Worm (Caenorhabditis elegans) whole organism, L4 larva: ENCODE data around the gene B0244.7.

Source experiments
- F10B5.3 ChIP-seq: sonication (generic microtip); optimal IDR thresholded peaks from 2 replicates; lab custom pipeline; 2016; ENCODE audit warnings: mild to moderate bottlenecking, missing genetic modification characterization, missing compliant biosample characterization
- F26F4.8 ChIP-seq: fragments of 200-800 bp; sonication (Bioruptor generic); conservative IDR thresholded peaks from 2 replicates; pipeline ENCODE4 v1.3.6; 2022; ENCODE audit warnings: missing genetic modification characterization, missing compliant biosample characterization
- F37D6.2 ChIP-seq: sonication (generic microtip); optimal IDR thresholded peaks from 2 replicates; lab custom pipeline; 2016; ENCODE audit warnings: mild to moderate bottlenecking, missing genetic modification characterization, missing compliant biosample characterization
- T26A8.4 ChIP-seq: fragments of 200-800 bp; sonication (Bioruptor generic); IDR thresholded peaks from 2 replicates; pipeline ENCODE4 v1.3.6; 2022; ENCODE audit warnings: missing genetic modification characterization, missing compliant biosample characterization
- Y48G9A.11 ChIP-seq: fragments of 200-800 bp; sonication (Bioruptor generic); IDR thresholded peaks from 2 replicates; pipeline ENCODE4 v1.3.6; 2022; ENCODE audit warnings: missing genetic modification reagents, missing genetic modification characterization, missing compliant biosample characterization
- Y5F2A.4 ChIP-seq: fragments of 200-800 bp; sonication (Bioruptor generic); optimal IDR thresholded peaks from 2 replicates; lab custom pipeline; 2018; ENCODE audit warnings: mild to moderate bottlenecking, missing genetic modification characterization, missing compliant biosample characterization
- Y75B8A.6 ChIP-seq: fragments of 200-800 bp; sonication (Bioruptor generic); IDR thresholded peaks from 2 replicates; pipeline ENCODE4 v1.3.6; 2022; ENCODE audit warnings: missing genetic modification reagents, missing genetic modification characterization, missing compliant biosample characterization
- ZK546.5 ChIP-seq, 2 experiments: sonication (generic microtip); optimal IDR thresholded peaks; 2 replicates each; lab custom pipeline; 2017; ENCODE audit warnings: missing biosample characterization in 2 of 2, missing genetic modification characterization in 2 of 2
- arid-1 ChIP-seq: fragments of 200-800 bp; sonication (Bioruptor generic); conservative IDR thresholded peaks from 2 replicates; pipeline ENCODE4 v1.3.6; 2022; ENCODE audit warnings: missing genetic modification reagents, missing genetic modification characterization, missing compliant biosample characterization
- attf-4 ChIP-seq: sonication (generic microtip); optimal IDR thresholded peaks from 3 replicates; lab custom pipeline; 2017; ENCODE audit warnings: missing biosample characterization, missing genetic modification characterization
- ceh-28 ChIP-seq: fragments of 150-350 bp; optimal IDR thresholded peaks from 2 replicates; lab custom pipeline; 2014; ENCODE audit warnings: missing biosample characterization, missing genetic modification reagents, missing genetic modification characterization
- ceh-44 ChIP-seq: fragments of 200-800 bp; sonication (Bioruptor generic); IDR thresholded peaks from 2 replicates; pipeline ENCODE4 v1.3.6; 2022; ENCODE audit warnings: missing genetic modification reagents, missing genetic modification characterization, missing compliant biosample characterization
- ces-1 ChIP-seq: fragments of 150-350 bp; sonication (generic microtip); optimal IDR thresholded peaks from 4 replicates; lab custom pipeline; 2014; ENCODE audit warnings: missing biosample characterization, missing genetic modification reagents, missing genetic modification characterization
- daf-8 ChIP-seq: fragments of 200-800 bp; sonication (Bioruptor generic); IDR thresholded peaks from 2 replicates; pipeline ENCODE4 v1.3.6; 2022; ENCODE audit warnings: missing genetic modification characterization, missing compliant biosample characterization
- dpl-1 ChIP-seq: fragments of 150-350 bp; optimal IDR thresholded peaks from 2 replicates; lab custom pipeline; 2014; ENCODE audit warnings: missing biosample characterization, missing genetic modification reagents, missing genetic modification characterization
- dve-1 ChIP-seq: sonication (generic microtip); optimal IDR thresholded peaks from 2 replicates; lab custom pipeline; 2017; ENCODE audit warnings: antibody characterized with exemption, mild to moderate bottlenecking, missing genetic modification characterization, missing compliant biosample characterization; ENCODE audit not compliant: insufficient read depth
- fos-1 ChIP-seq: fragments of 150-350 bp; optimal IDR thresholded peaks from 2 replicates; lab custom pipeline; 2014; ENCODE audit warnings: missing biosample characterization, missing genetic modification characterization
- gei-8 ChIP-seq: fragments of 200-800 bp; sonication (Bioruptor generic); optimal IDR thresholded peaks from 2 replicates; lab custom pipeline; 2018; ENCODE audit warnings: mild to moderate bottlenecking, missing genetic modification characterization, missing compliant biosample characterization
- hlh-30 ChIP-seq: sonication (generic microtip); optimal IDR thresholded peaks from 2 replicates; lab custom pipeline; 2017; ENCODE audit warnings: antibody characterized with exemption, mild to moderate bottlenecking, missing genetic modification characterization, missing compliant biosample characterization; ENCODE audit not compliant: insufficient read depth
- lim-7 ChIP-seq: fragments of 200-800 bp; sonication (Bioruptor generic); IDR thresholded peaks from 2 replicates; pipeline ENCODE4 v1.3.6; 2022; ENCODE audit warnings: missing genetic modification characterization, missing compliant biosample characterization
- lin-38 ChIP-seq: fragments of 200-800 bp; sonication (Bioruptor generic); IDR thresholded peaks from 2 replicates; pipeline ENCODE4 v1.3.6; 2022; ENCODE audit warnings: missing genetic modification reagents, missing genetic modification characterization, missing compliant biosample characterization
- lsy-2 ChIP-seq, 2 experiments: fragments of 150-350 bp in 1 of 2; sonication (generic microtip) in 1 of 2; optimal IDR thresholded peaks; 2 replicates each; lab custom pipeline; 2014 to 2017; ENCODE audit warnings: missing biosample characterization in 2 of 2, missing genetic modification characterization in 2 of 2
- madf-5 ChIP-seq, 2 experiments: fragments of 200-800 bp; sonication (Bioruptor generic); IDR thresholded peaks; 2 replicates each; pipeline ENCODE4 v1.3.6; 2022; ENCODE audit warnings: missing compliant biosample characterization in 2 of 2, missing genetic modification characterization in 2 of 2
- madf-9 ChIP-seq: fragments of 200-800 bp; sonication (Bioruptor generic); conservative IDR thresholded peaks from 2 replicates; pipeline ENCODE4 v1.3.6; 2022; ENCODE audit warnings: missing genetic modification reagents, missing genetic modification characterization, missing compliant biosample characterization
- mep-1 ChIP-seq: fragments of 150-350 bp; sonication (generic microtip); optimal IDR thresholded peaks from 3 replicates; lab custom pipeline; 2014; ENCODE audit warnings: missing biosample characterization, missing genetic modification characterization
- mes-2 ChIP-seq: sonication (generic microtip); optimal IDR thresholded peaks from 2 replicates; lab custom pipeline; 2016; ENCODE audit warnings: missing genotype, mild to moderate bottlenecking, missing genetic modification characterization, missing compliant biosample characterization; ENCODE audit not compliant: poor library complexity, severe bottlenecking
- mxl-2 ChIP-seq: fragments of 200-800 bp; sonication (Bioruptor generic); conservative IDR thresholded peaks from 2 replicates; pipeline ENCODE4 v1.3.6; 2022; ENCODE audit warnings: missing genetic modification reagents, missing genetic modification characterization, missing compliant biosample characterization
- nhr-102 ChIP-seq: sonication (generic microtip); optimal IDR thresholded peaks from 2 replicates; lab custom pipeline; 2016; ENCODE audit warnings: mild to moderate bottlenecking, missing genetic modification characterization, moderate library complexity, missing compliant biosample characterization
- nhr-11 ChIP-seq: fragments of 150-350 bp; optimal IDR thresholded peaks from 2 replicates; lab custom pipeline; 2014; ENCODE audit warnings: missing biosample characterization, missing genetic modification characterization
- nhr-237 ChIP-seq: sonication (generic microtip); optimal IDR thresholded peaks from 2 replicates; lab custom pipeline; 2017; ENCODE audit warnings: missing biosample characterization, missing genetic modification characterization
- nhr-25 ChIP-seq: sonication (generic microtip); optimal IDR thresholded peaks from 2 replicates; lab custom pipeline; 2017; ENCODE audit warnings: missing genetic modification characterization, mild to moderate bottlenecking, missing compliant biosample characterization, antibody characterized with exemption, moderate library complexity, borderline replicate concordance; ENCODE audit not compliant: insufficient read depth
- nhr-28 ChIP-seq: fragments of 150-350 bp; optimal IDR thresholded peaks from 2 replicates; lab custom pipeline; 2014; ENCODE audit warnings: missing biosample characterization, missing genetic modification characterization
- nhr-41 ChIP-seq: fragments of 200-800 bp; sonication (Bioruptor generic); IDR thresholded peaks from 2 replicates; pipeline ENCODE4 v1.3.6; 2022; ENCODE audit warnings: missing genetic modification reagents, missing genetic modification characterization, missing compliant biosample characterization
- nhr-42 ChIP-seq: fragments of 200-800 bp; sonication (Bioruptor generic); IDR thresholded peaks from 2 replicates; pipeline ENCODE4 v1.3.6; 2022; ENCODE audit warnings: missing genetic modification characterization, missing compliant biosample characterization
- nhr-6 ChIP-seq: fragments of 150-350 bp; optimal IDR thresholded peaks from 2 replicates; lab custom pipeline; 2014; ENCODE audit warnings: missing biosample characterization, missing genetic modification characterization
- nhr-76 ChIP-seq: fragments of 150-350 bp; optimal IDR thresholded peaks from 2 replicates; lab custom pipeline; 2014; ENCODE audit warnings: missing biosample characterization, missing genetic modification characterization
- nhr-77 ChIP-seq: fragments of 150-350 bp; optimal IDR thresholded peaks from 2 replicates; lab custom pipeline; 2014; ENCODE audit warnings: missing biosample characterization, missing genetic modification characterization
- pqm-1 ChIP-seq: sonication (generic microtip); optimal IDR thresholded peaks from 2 replicates; lab custom pipeline; 2017; ENCODE audit warnings: missing biosample characterization, missing genetic modification characterization
- rbr-2 ChIP-seq: sonication (generic microtip); optimal IDR thresholded peaks from 2 replicates; lab custom pipeline; 2016; ENCODE audit warnings: missing genotype, missing genetic modification characterization, missing compliant biosample characterization
- sdz-12 ChIP-seq: fragments of 200-800 bp; sonication (Bioruptor generic); optimal IDR thresholded peaks from 2 replicates; lab custom pipeline; 2018; ENCODE audit warnings: mild to moderate bottlenecking, missing genetic modification characterization, missing compliant biosample characterization
- set-16 ChIP-seq: fragments of 200-800 bp; sonication (Bioruptor generic); IDR thresholded peaks from 2 replicates; pipeline ENCODE4 v1.3.6; 2022; ENCODE audit warnings: missing genetic modification reagents, missing genetic modification characterization, missing compliant biosample characterization
- snpc-1.2 ChIP-seq: fragments of 200-800 bp; sonication (Bioruptor generic); IDR thresholded peaks from 2 replicates; pipeline ENCODE4 v1.3.6; 2022; ENCODE audit warnings: missing genetic modification reagents, missing genetic modification characterization, missing compliant biosample characterization
- unc-62 ChIP-seq, 3 experiments: fragments of 150-350 bp in 1 of 3; sonication (generic microtip); optimal IDR thresholded peaks in 2 of 3; peaks in 1 of 3; 1 replicate in 1 of 3; 2 replicates in 2 of 3; lab custom pipeline; 2014 to 2017; ENCODE audit warnings: missing biosample characterization in 3 of 3, missing genetic modification characterization in 3 of 3, missing genetic modification reagents in 3 of 3, missing genotype in 1 of 3
- vab-7 ChIP-seq: fragments of 200-800 bp; sonication (Bioruptor generic); IDR thresholded peaks from 2 replicates; pipeline ENCODE4 v1.3.6; 2022; ENCODE audit warnings: missing genetic modification reagents, missing genetic modification characterization, missing compliant biosample characterization
- zag-1 ChIP-seq: fragments of 150-350 bp; optimal IDR thresholded peaks from 2 replicates; lab custom pipeline; 2014; ENCODE audit warnings: missing biosample characterization, missing genetic modification characterization
- zip-11 ChIP-seq: fragments of 200-800 bp; sonication (Bioruptor generic); IDR thresholded peaks from 2 replicates; pipeline ENCODE4 v1.3.6; 2022; ENCODE audit warnings: missing genetic modification characterization, missing compliant biosample characterization
- zip-2 ChIP-seq: fragments of 150-350 bp; optimal IDR thresholded peaks from 2 replicates; lab custom pipeline; 2014; ENCODE audit warnings: missing biosample characterization, missing genetic modification characterization
- ztf-11 ChIP-seq: fragments of 150-350 bp; optimal IDR thresholded peaks from 2 replicates; lab custom pipeline; 2014; ENCODE audit warnings: missing biosample characterization, missing genetic modification characterization
- ztf-7 ChIP-seq: fragments of 150-350 bp; optimal IDR thresholded peaks from 2 replicates; lab custom pipeline; 2014; ENCODE audit warnings: missing biosample characterization, missing genetic modification characterization

B0244.7 gene

DNA sequence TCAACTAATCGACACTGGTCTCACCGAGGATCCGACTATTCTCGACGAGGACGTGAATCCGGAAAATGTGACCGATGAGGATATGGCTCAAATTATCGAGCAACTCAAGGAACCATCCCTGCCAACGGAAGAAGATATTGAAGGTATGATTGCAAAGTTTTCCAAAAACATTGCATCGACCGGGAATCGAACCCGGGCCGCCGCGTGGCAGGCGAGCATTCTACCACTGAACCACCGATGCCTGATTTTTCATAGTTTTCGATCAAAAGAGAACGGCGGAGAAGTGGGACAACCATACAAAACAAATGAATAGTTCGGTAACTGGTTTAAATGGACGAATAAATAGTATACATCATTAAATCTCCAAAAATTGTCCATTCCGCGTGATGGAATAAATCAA, 30.6 kb downstream of the B0244.7 start (continued):
- TF ChIP-seq nhr-25 (tag; lab: Kevin White, UChicago) = no peak
- TF ChIP-seq mes-2 (tag; lab: Kevin White, UChicago) = peak; percentile 17
- TF ChIP-seq T26A8.4 (GFP tag; lab: Robert Waterston, UW) = peak; percentile 63
- peak; percentile 78 for TF ChIP-seq lim-7
- TF ChIP-seq F26F4.8 = peak; percentile 53
- TF ChIP-seq ceh-44 (GFP tag; lab: Robert Waterston, UW) = no peak
- no peak for TF ChIP-seq ztf-7 (tag; lab: Kevin White, UChicago)
- peak; percentile 47 for TF ChIP-seq hlh-30 (tag; lab: Kevin White, UChicago)
- no peak for TF ChIP-seq gei-8
- no peak for TF ChIP-seq nhr-42
- TF ChIP-seq ceh-28 (tag; lab: Kevin White, UChicago) = no peak
- TF ChIP-seq unc-62 (GFP tag; optimal IDR thresholded peaks at IDR 0.05 in 1 of 2; lab: Kevin White, UChicago) = peak in 1 of 2 experiments; percentile 67
- no peak for TF ChIP-seq unc-62 (tag; optimal IDR thresholded peaks at IDR 0.05; lab: Kevin White, UChicago)
- TF ChIP-seq arid-1 (GFP tag; lab: Robert Waterston, UW) = peak; percentile 10; the same call in 1 of the 2 replicates
- TF ChIP-seq madf-5 (GFP tag; IDR thresholded peaks at IDR 0.05; lab: Robert Waterston, UW) = 0 out of 4 replicates have a peak, but pooled peaks of 1 of the 2 experiments have one; percentile 33
- TF ChIP-seq Y75B8A.6 (GFP tag; lab: Robert Waterston, UW) = peak; percentile 73; the same call in 1 of the 2 replicates
- peak; percentile 73; the same call in 1 of the 2 replicates for TF ChIP-seq Y48G9A.11 (GFP tag; lab: Robert Waterston, UW)
- peak; percentile 14 for TF ChIP-seq mep-1 (tag; lab: Kevin White, UChicago)
- no peak for TF ChIP-seq fos-1
- no peak for TF ChIP-seq dpl-1 (GFP tag; lab: Kevin White, UChicago)
- no peak for TF ChIP-seq zag-1 (tag; lab: Kevin White, UChicago)

DNA sequence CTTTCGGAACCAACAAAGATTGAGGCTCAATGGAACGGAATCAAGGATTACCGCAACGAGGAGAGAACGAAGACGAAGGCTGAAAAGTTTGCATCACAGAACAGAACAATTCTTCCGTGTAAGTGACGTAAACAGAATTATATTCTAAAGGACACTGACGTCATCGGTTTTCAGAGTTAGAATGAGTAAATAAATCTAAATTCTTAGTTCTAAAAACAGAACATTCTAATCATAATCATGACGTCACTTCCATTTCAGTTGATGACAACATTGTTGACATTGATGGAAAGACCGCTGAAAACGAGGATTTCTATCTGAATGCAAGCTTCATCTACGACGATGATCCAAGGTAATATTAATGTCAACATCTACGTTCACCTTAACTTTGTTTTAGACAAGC, 32.7 kb downstream of the B0244.7 start:
- TF ChIP-seq zip-2 (tag; lab: Kevin White, UChicago) (no peak), lsy-2 (tag; optimal IDR thresholded peaks at IDR 0.05; lab: Kevin White, UChicago) (no peak), mxl-2 (no peak), attf-4 (no peak), Y48G9A.11 (GFP tag; lab: Robert Waterston, UW) (no peak), F10B5.3 (tag; lab: Kevin White, UChicago) (no peak), madf-9 (GFP tag; lab: Robert Waterston, UW) (no peak), nhr-76 (tag; lab: Kevin White, UChicago) (no peak), dve-1 (tag; lab: Kevin White, UChicago) (no peak), fos-1 (no peak), rbr-2 (no peak), nhr-6 (tag; lab: Kevin White, UChicago) (no peak), nhr-102 (no peak), nhr-41 (GFP tag; lab: Robert Waterston, UW) (no peak), set-16 (GFP tag; lab: Robert Waterston, UW) (no peak), nhr-25 (tag; lab: Kevin White, UChicago) (no peak), ZK546.5 (tag; optimal IDR thresholded peaks at IDR 0.05; lab: Kevin White, UChicago) (no peak), ces-1 (GFP tag; lab: Kevin White, UChicago) (no peak)

DNA sequence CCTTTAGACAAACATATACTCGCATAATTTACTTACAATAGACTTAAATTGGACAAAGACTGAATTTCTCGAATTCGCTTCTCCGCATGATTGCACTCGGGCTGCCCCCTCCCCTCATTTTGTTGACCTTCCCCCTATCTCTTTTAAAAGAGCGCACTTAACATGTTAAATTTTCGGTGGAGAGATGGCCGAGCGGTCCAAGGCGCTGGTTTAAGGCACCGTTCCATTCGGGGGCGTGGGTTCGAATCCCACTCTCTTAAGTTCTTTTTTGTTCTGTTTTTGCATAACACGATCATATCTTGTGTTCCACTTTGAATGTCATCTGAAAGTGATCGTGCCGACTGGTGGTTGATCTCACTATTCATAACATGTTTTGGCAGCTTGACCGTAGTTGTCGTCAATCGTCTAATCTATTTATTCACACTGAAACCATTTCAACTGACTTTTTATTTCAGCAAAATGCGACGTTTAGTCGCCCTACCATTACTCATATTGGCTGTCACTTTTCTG, 38.5 kb downstream of the B0244.7 start, which contains the start of gene cutl-23:
Gene cutl-23, plus strand, starts transcription at position 460 of the 510 bp plus-strand sequence.
- TF ChIP-seq vab-7 (peak; percentile 86), ztf-11 (tag; lab: Kevin White, UChicago) (no peak), zip-11 (GFP tag; lab: Robert Waterston, UW) (no peak), sdz-12 (GFP tag; lab: Kevin White, UChicago) (no peak), nhr-6 (tag; lab: Kevin White, UChicago) (no peak), nhr-77 (tag; lab: Kevin White, UChicago) (no peak), snpc-1.2 (GFP tag; lab: Robert Waterston, UW) (peak; percentile 65), F37D6.2 (no peak), lin-38 (GFP tag; lab: Robert Waterston, UW) (no peak), nhr-237 (no peak), nhr-11 (tag; lab: Kevin White, UChicago) (no peak), daf-8 (GFP tag; lab: Robert Waterston, UW) (no peak), madf-9 (GFP tag; lab: Robert Waterston, UW) (peak; percentile 68), fos-1 (no peak), nhr-28 (tag; lab: Kevin White, UChicago) (no peak), Y5F2A.4 (GFP tag; lab: Kevin White, UChicago) (peak; percentile 35), pqm-1 (no peak)
